Worm (Caenorhabditis elegans) whole organism, mixed stage, embryonic: ENCODE results near the gene ret-1.
"Not testable (repeated sequence)": the region's sequence is repeated elsewhere in the genome, so short reads cannot be mapped to it uniquely, and the experiment has no call there.

Source experiments
- blmp-1 ChIP-seq: fragments of 150-350 bp; optimal IDR thresholded peaks from 2 replicates; lab custom pipeline; 2014; ENCODE audit warnings: missing biosample characterization, missing genetic modification characterization
- elt-3 ChIP-seq: fragments of 150-350 bp; optimal IDR thresholded peaks from 2 replicates; lab custom pipeline; 2014; ENCODE audit warnings: missing biosample characterization, missing genetic modification characterization
- hlh-1 ChIP-seq: fragments of 150-350 bp; optimal IDR thresholded peaks from 2 replicates; lab custom pipeline; 2014; ENCODE audit warnings: missing biosample characterization, missing genetic modification reagents, missing genetic modification characterization
- lin-13 ChIP-seq: fragments of 150-350 bp; optimal IDR thresholded peaks from 2 replicates; lab custom pipeline; 2014; ENCODE audit warnings: missing biosample characterization, missing genetic modification characterization
- lin-32 ChIP-seq: fragments of 200-800 bp; sonication (Bioruptor generic); optimal IDR thresholded peaks from 2 replicates; lab custom pipeline; 2018; ENCODE audit warnings: mild to moderate bottlenecking, missing genetic modification characterization, missing compliant biosample characterization
- lsy-2 ChIP-seq: fragments of 150-350 bp; optimal IDR thresholded peaks from 2 replicates; lab custom pipeline; 2014; ENCODE audit warnings: missing biosample characterization, missing genetic modification characterization
- mep-1 ChIP-seq: fragments of 150-350 bp; optimal IDR thresholded peaks from 2 replicates; lab custom pipeline; 2017; ENCODE audit warnings: missing biosample characterization, missing genetic modification reagents, missing genetic modification characterization, inconsistent platforms
- nhr-237 ChIP-seq: fragments of 150-350 bp; optimal IDR thresholded peaks from 2 replicates; lab custom pipeline; 2014; ENCODE audit warnings: missing biosample characterization, missing genetic modification characterization
- nhr-76 ChIP-seq: sonication (generic microtip); optimal IDR thresholded peaks from 2 replicates; lab custom pipeline; 2017; ENCODE audit warnings: missing biosample characterization, missing genetic modification characterization
- unc-39 ChIP-seq: fragments of 150-350 bp; optimal IDR thresholded peaks from 2 replicates; lab custom pipeline; 2014; ENCODE audit warnings: missing biosample characterization, missing genetic modification characterization
- unc-62 ChIP-seq: fragments of 150-350 bp; optimal IDR thresholded peaks from 2 replicates; lab custom pipeline; 2014; ENCODE audit warnings: missing biosample characterization, missing genetic modification reagents, missing genetic modification characterization
- ztf-11 ChIP-seq: fragments of 150-350 bp; optimal IDR thresholded peaks from 2 replicates; lab custom pipeline; 2014; ENCODE audit warnings: missing biosample characterization, missing genetic modification characterization

ce11 chrV:14890782-14891181 is 43.6 kb upstream of the ret-1 start, which contains the start of gene nspa-2:
- TF ChIP-seq lsy-2 (tag; lab: Kevin White, UChicago); unc-62 (GFP tag; lab: Kevin White, UChicago); elt-3 (tag; lab: Kevin White, UChicago); blmp-1; nhr-76 (tag; lab: Kevin White, UChicago); unc-39 (tag; lab: Kevin White, UChicago); lin-32 (GFP tag; lab: Kevin White, UChicago); ztf-11; mep-1 (tag; lab: Kevin White, UChicago); nhr-237 (tag; lab: Kevin White, UChicago); hlh-1 (tag; lab: Kevin White, UChicago); lin-13 (tag; lab: Kevin White, UChicago): not testable (repeated sequence)
